Worm (Caenorhabditis elegans): ENCODE measurements around the gene nspg-10.

Gene nspg-10

DNA sequence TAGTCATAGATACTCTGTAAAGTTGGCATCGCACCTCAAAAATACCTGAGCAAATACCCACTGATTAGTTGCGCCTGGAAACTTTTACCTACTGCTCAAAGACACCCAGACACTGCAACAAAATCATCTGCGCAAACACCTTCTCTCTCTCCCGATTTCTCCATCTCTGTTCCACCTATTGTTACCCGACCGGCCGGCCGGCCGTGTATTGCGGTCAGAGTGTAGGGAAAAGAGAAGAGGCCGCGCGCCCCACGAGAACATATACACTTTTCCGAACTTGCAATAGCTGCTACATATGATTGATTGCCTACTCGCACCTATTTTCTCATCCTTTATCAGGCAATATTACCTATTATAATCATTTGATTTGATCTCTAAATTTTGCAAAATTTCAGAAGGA lies 17.2 kb upstream of the nspg-10 start:
- TF ChIP-seq dao-5 (tag; optimal IDR thresholded peaks at IDR 0.05) (no peak), him-1 (tag; optimal IDR thresholded peaks at IDR 0.05) (no peak), W03F9.2 (tag; optimal IDR thresholded peaks at IDR 0.05) (no peak)

DNA sequence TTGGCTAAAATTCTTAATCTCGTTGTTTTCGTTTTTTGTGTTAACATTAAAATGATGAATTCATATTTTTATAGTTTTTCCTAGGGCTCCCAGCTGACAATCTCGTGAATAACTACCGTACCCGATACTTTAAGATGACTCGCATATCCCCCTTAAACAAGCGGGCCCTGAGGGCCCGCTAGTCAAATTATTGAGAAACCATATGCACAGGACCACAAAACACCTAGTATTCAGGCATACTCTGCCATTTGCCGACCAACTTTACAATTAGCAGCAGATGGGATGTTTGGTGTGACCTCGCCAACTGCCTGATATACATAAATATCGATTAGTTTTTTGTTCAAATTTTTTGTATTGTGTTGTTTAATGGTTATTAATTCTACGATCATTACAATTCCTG lies 8.8 kb upstream of the nspg-10 start, which contains the start of gene F19C7.3:
F19C7.3 (plus strand) TSS at position 301 of the 400 bp plus-strand sequence.
- TF ChIP-seq W03F9.2 (tag; optimal IDR thresholded peaks at IDR 0.05) (no peak), dao-5 (tag; optimal IDR thresholded peaks at IDR 0.05) (no peak), him-1 (tag; optimal IDR thresholded peaks at IDR 0.05) (no peak)

DNA sequence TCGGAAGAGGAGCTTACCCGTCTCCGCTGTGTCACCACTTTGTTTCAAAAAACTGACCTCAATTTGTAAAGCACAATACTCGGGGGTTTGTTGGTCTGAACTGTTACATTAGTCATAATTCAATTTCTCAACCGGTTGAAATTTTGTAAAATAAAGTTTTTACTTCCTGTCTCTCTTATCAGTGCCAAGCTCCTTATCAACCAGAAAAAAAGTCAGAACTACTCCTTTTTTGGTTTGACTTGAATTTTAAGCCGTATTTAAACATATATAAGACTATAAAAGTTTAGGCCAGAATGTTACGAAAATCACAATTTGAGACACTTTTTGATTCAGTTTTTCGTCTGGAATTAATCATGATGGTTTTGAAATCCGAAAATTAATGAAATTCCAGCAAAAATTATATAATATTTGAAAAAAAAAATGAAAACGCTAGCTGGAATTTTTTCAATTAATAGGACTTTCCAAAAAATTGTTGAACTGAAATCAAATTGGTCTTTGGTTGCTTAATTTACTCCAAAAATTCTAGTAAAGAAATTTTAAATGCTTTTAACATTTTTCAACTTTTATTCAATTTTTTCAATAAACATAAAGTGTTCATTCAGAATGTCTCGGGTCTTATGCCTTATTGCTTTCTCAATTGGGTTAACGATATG lies 6.1 kb upstream of the nspg-10 start, which contains the start of gene F19C7.2:
F19C7.2 (plus strand) TSS at position 603 of the 653 bp plus-strand sequence.
- TF ChIP-seq W03F9.2 (tag; optimal IDR thresholded peaks at IDR 0.05) (no peak), dao-5 (tag; optimal IDR thresholded peaks at IDR 0.05) (no peak), him-1 (tag; optimal IDR thresholded peaks at IDR 0.05) (no peak)

DNA sequence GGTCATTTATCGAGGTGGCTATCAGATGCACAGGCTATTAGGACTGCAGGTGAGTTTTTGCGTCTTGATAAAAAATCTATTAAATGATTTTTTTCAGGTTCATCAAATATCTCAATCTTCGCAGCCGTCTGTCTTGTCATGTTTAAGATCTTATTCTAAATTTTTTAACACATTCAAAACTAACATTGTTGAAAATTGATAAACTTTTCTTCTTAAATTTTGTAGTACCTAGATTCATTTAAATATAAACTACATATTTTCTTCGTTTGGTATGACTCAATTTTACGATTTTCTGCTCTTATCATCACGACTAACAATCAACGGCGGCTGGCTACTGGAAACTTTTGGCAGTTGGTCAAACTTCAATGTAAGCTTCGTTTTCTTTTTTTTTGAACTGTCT lies 3.0 kb upstream of the nspg-10 start, which contains the start of gene F19C7.4:
F19C7.4 (plus strand) TSS at position 301 of the 400 bp plus-strand sequence.
- TF ChIP-seq him-1 (tag; optimal IDR thresholded peaks at IDR 0.05): no peak
- no peak for TF ChIP-seq W03F9.2 (tag; optimal IDR thresholded peaks at IDR 0.05)
- no peak for TF ChIP-seq dao-5 (tag; optimal IDR thresholded peaks at IDR 0.05)

DNA sequence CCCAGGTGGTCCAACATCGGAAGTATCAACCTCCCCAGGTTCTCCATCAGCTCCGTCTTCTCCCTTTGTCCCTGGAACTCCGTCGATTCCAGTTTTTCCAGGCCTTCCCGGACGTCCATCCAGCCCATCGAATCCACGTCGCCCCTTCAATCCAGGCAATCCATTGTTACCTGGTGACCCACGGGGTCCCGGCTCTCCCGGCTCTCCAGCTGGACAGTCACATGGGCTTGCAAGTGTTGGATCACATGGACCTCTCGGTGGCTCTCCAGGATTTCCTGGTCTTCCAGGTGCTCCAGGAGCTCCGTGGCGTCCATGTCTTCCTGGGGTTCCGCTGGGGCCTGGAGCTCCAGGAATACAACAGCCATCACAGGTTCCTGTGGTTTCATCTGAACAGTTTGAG lies 3.1 kb downstream of the nspg-10 start:
- TF ChIP-seq him-1 (tag; optimal IDR thresholded peaks at IDR 0.05) (no peak), W03F9.2 (tag; optimal IDR thresholded peaks at IDR 0.05) (no peak), dao-5 (tag; optimal IDR thresholded peaks at IDR 0.05) (no peak)

DNA sequence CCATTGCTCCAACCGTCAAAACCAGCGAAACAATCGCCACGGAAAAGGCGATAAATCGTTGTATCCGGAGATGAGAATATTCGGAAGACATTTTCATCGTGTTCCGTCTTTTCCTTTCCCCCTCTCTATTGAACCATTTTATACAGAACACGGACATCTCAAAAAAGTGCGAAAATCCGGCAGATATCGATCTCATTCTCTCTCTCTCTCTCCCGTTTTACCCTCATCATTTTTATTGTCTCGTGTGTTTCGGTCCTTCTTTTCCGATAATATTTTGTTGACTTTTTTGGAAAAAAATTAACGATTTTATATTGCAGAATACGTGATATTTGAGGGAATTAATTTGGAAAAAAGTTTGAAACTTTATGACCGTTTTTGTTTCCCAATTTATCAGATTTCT lies 4.0 kb downstream of the nspg-10 start, which contains the start of gene col-110:
col-110 (minus strand) TSS at position 101 of the 400 bp plus-strand sequence.
- TF ChIP-seq dao-5 (tag; optimal IDR thresholded peaks at IDR 0.05) (no peak), him-1 (tag; optimal IDR thresholded peaks at IDR 0.05) (no peak), W03F9.2 (tag; optimal IDR thresholded peaks at IDR 0.05) (no peak)

DNA sequence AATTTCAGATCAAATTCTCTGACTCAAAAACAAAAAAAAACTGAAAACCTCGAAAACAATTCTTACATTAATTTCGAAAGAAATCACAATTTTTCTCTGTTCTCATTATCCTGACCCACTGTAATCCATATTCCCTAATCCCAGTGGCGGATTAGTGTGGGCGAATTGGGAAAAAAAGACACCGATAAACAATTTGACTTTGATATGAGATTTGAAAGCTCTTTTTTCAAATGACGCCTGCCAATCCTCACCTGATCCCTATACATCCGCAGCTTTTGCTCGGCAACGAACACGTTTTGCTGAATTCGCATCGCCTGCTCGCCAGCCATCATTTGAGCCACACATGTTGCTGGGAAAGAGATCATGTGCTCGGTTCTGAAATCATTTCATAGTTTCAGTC lies 6.2 kb downstream of the nspg-10 start:
- TF ChIP-seq him-1 (tag; optimal IDR thresholded peaks at IDR 0.05): no peak
- no peak for TF ChIP-seq W03F9.2 (tag; optimal IDR thresholded peaks at IDR 0.05)
- TF ChIP-seq dao-5 (tag; optimal IDR thresholded peaks at IDR 0.05): no peak

DNA sequence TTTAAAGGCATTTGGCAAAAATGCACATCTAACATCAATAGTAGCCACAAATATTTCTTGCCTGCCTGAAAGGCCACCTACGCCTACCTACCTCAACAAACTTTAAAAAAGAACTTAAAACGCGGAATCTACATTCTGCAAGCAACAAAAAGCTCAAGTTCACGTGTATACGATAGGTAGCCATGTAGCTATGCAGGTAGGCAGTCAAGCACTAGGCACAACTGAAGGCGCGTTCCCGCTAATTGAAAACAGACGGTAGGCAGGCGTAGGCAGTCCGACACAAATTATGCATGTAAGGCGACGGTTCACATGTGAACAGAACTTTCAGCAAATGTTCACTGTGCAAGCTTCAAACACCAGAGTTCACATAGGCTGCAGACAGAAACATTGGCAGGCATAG lies 7.0 kb downstream of the nspg-10 start:
- TF ChIP-seq dao-5 (tag; optimal IDR thresholded peaks at IDR 0.05) (no peak), him-1 (tag; optimal IDR thresholded peaks at IDR 0.05) (no peak), W03F9.2 (tag; optimal IDR thresholded peaks at IDR 0.05) (no peak)

DNA sequence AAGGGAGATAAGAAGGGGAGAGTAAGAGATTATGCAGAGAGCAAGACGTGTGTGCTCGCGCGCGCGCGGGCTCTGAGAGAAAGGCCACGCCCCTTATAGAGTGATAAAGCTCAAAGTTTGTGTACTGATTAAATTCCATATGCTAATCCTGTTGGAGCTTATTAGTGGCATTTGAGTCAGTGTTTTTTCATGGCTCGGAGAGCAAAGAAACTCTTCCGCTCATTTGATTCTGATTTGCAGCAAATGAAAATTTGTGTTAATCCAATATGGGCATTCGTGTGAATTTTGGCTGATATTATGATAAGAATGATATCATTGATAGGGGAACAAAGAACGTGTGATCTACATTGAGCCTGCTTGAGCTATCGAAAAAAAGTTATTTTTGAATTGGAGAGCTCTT lies 7.9 kb downstream of the nspg-10 start:
- no peak for TF ChIP-seq dao-5 (tag; optimal IDR thresholded peaks at IDR 0.05)
- no peak for TF ChIP-seq him-1 (tag; optimal IDR thresholded peaks at IDR 0.05)
- no peak for TF ChIP-seq W03F9.2 (tag; optimal IDR thresholded peaks at IDR 0.05)

DNA sequence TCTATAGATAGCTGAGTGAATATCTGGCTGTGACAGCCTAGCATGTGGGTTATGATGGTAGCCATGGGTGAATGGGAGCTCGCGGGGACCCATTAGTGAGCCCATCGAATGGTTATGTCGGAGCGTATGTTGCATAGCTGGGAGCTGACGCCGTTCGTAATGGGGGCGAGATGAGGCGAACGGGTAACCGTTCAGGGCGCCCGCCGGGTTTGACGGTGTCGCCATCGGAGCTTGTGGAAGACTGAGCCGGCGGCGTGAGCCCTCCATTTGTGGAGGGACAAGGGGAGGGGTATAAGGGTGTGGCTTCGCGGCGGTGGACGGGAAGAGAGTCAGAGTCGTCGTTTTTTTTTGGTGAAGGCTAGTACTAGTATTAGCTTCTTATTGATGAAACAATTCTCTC lies 18.3 kb downstream of the nspg-10 start:
- no peak for TF ChIP-seq him-1 (tag; optimal IDR thresholded peaks at IDR 0.05)
- no peak for TF ChIP-seq dao-5 (tag; optimal IDR thresholded peaks at IDR 0.05)
- TF ChIP-seq W03F9.2 (tag; optimal IDR thresholded peaks at IDR 0.05): no peak

DNA sequence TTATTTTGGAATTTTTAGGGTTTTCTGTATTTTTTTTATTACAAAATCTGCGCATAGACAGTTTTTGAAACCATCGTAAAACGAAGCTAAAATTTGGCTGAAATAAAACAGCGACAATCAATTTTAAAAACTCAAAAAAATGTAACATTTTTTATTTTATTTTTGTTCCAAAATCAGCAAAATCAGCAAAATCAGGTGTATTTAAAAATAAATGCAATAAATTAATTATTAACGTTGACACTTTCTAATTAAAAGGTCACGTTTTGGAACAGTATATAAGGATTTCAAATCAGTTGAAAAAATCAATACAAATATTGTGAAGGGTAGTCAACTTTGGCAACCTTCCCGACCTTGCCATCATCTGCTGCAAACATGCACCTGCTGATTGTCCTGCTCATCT lies 27.8 kb downstream of the nspg-10 start, which contains the start of gene R105.1:
R105.1 (plus strand) TSS at position 301 of the 400 bp plus-strand sequence.
- no peak for TF ChIP-seq dao-5 (tag; optimal IDR thresholded peaks at IDR 0.05)
- no peak for TF ChIP-seq him-1 (tag; optimal IDR thresholded peaks at IDR 0.05)
- TF ChIP-seq W03F9.2 (tag; optimal IDR thresholded peaks at IDR 0.05): no peak

DNA sequence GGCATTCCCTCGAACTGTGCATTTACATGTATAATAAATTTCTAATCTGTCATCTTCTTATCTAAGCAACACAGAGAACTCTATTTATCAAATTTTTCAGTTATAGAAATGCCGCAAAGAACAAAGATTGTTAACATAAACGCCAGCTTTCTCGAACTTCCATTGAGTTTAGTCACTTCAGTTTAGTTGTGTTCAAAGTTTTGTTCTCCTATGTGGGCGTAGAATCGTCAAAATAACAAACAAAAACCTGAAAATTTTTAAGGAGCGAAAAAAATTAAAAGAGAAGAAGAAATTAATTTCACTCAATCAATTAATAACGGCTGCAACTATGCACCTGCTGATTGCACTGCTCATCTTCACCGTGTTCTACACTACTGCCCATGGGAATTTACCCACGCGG lies 30.4 kb downstream of the nspg-10 start, which contains the start of gene R105.5:
R105.5 (plus strand) TSS at position 301 of the 400 bp plus-strand sequence.
- TF ChIP-seq dao-5 (tag; optimal IDR thresholded peaks at IDR 0.05) (no peak), him-1 (tag; optimal IDR thresholded peaks at IDR 0.05) (no peak), W03F9.2 (tag; optimal IDR thresholded peaks at IDR 0.05) (no peak)

DNA sequence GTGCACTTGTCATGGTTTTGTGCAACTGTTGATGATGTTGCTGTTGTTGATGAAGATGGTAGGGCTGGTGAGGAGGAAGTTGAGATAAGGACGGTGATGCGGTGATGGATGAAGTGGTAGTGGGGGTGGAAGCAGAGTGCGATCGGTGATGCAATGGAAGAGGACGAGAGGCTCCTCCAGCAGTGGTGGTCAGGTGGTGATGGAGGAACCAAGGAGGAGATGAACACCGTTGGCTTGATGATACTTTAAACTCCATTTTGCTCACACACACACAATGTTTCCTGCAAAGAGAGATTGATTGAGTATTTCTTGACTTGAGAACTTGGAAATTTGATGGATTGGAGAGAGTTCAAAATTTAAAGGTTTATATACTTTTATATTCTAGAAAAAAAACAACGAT lies 32.3 kb downstream of the nspg-10 start, which contains the start of gene F19C7.8:
F19C7.8 (minus strand) TSS at position 256 of the 400 bp plus-strand sequence.
- TF ChIP-seq dao-5 (tag; optimal IDR thresholded peaks at IDR 0.05): no peak
- no peak for TF ChIP-seq him-1 (tag; optimal IDR thresholded peaks at IDR 0.05)
- TF ChIP-seq W03F9.2 (tag; optimal IDR thresholded peaks at IDR 0.05): no peak

DNA sequence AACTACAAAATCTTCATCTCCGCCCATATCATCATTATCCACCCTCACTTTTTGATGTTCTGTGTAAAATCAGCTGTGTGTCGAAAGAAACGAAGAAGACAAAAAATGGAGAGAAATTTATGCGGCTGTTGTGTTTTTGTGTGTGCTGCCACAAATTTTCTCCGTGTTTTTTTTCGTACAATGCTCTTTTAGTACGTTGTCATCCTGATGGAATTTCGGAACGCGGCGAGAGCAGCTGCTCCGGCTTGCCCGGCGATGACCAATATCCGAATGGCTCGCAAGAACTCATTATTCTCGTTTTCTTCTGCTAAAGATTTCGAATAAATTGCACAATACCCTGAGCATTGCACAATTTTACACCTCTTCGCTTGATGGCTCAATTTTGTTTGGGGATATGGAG lies 33.8 kb downstream of the nspg-10 start:
- TF ChIP-seq W03F9.2 (tag; optimal IDR thresholded peaks at IDR 0.05): no peak

DNA sequence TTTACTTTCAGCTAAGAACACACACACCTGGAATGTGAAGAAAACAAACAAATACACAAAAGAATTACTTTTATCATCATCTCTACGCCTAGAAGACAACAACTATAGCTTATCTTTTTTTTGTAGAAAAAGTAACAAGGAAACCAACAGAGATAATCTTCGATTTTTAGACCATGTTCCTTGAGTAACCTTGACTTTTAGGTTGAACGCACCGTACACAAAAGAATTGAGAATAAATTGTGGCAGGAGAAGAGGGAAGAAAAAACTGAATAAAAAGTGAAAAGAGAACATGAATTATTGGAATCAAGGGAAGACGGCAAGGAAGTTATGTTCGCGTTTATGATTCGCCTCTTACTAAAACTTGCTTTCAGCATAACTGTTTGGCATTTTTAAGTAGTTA lies 35.4 kb downstream of the nspg-10 start:
- TF ChIP-seq dao-5 (tag; optimal IDR thresholded peaks at IDR 0.05): no peak

All from whole organism, L4/young adult.